Worm (Caenorhabditis elegans) whole organism, young adult: ENCODE data around the gene W06D12.6.

Source experiments
- B0261.1 ChIP-seq: sonication (generic microtip); optimal IDR thresholded peaks from 2 replicates; lab custom pipeline; 2016; ENCODE audit warnings: mild to moderate bottlenecking, missing genetic modification characterization, moderate library complexity, missing compliant biosample characterization
- C17E4.6 ChIP-seq: fragments of 200-800 bp; sonication (Bioruptor generic); IDR thresholded peaks from 2 replicates; pipeline ENCODE4 v1.3.6; 2022; ENCODE audit warnings: missing genetic modification reagents, missing genetic modification characterization, missing compliant biosample characterization
- D2030.7 ChIP-seq: fragments of 200-800 bp; sonication (Bioruptor generic); IDR thresholded peaks from 2 replicates; pipeline ENCODE4 v1.3.6; 2022; ENCODE audit warnings: missing genetic modification reagents, missing genetic modification characterization, missing compliant biosample characterization
- F22D6.2 ChIP-seq: sonication (generic microtip); optimal IDR thresholded peaks from 2 replicates; lab custom pipeline; 2016; ENCODE audit warnings: mild to moderate bottlenecking, missing genetic modification characterization, missing compliant biosample characterization
- F23B12.7 ChIP-seq: sonication (generic microtip); optimal IDR thresholded peaks from 2 replicates; lab custom pipeline; 2017; ENCODE audit warnings: missing genetic modification characterization, mild to moderate bottlenecking, missing compliant biosample characterization, antibody characterized with exemption, moderate library complexity; ENCODE audit not compliant: insufficient read depth
- F55B11.4 ChIP-seq: sonication (generic microtip); optimal IDR thresholded peaks from 2 replicates; lab custom pipeline; 2016; ENCODE audit warnings: missing compliant biosample characterization, missing genetic modification characterization, borderline replicate concordance; ENCODE audit not compliant: insufficient read depth
- Y53F4B.3 ChIP-seq: fragments of 200-800 bp; sonication (Bioruptor generic); IDR thresholded peaks from 2 replicates; pipeline ENCODE4 v1.3.6; 2022; ENCODE audit warnings: missing genetic modification reagents, missing genetic modification characterization, missing compliant biosample characterization
- Y53G8AR.9 ChIP-seq: fragments of 200-800 bp; sonication (Bioruptor generic); conservative IDR thresholded peaks from 2 replicates; pipeline ENCODE4 v1.3.6; 2022; ENCODE audit warnings: missing genetic modification reagents, missing genetic modification characterization, missing compliant biosample characterization
- Y67H2A.10 ChIP-seq: fragments of 200-800 bp; sonication (Bioruptor generic); conservative IDR thresholded peaks from 2 replicates; pipeline ENCODE4 v1.3.6; 2022; ENCODE audit warnings: missing genetic modification reagents, missing genetic modification characterization, missing compliant biosample characterization
- Y79H2A.3 ChIP-seq: fragments of 200-800 bp; sonication (Bioruptor generic); conservative IDR thresholded peaks from 2 replicates; pipeline ENCODE4 v1.3.6; 2022; ENCODE audit warnings: missing genetic modification reagents, missing genetic modification characterization, missing compliant biosample characterization
- cebp-1 ChIP-seq, 2 experiments: fragments of 200-800 bp in 1 of 2; sonication (Bioruptor generic) in 1 of 2; sonication (generic microtip) in 1 of 2; IDR thresholded peaks in 1 of 2; optimal IDR thresholded peaks in 1 of 2; 2 replicates each; pipeline versions ENCODE4 v1.3.6 to Lab custom; 2017 to 2022; ENCODE audit warnings: missing compliant biosample characterization in 2 of 2, missing genetic modification characterization in 2 of 2, mild to moderate bottlenecking in 1 of 2, missing genetic modification reagents in 1 of 2, moderate library complexity in 1 of 2
- cebp-2 ChIP-seq: fragments of 200-800 bp; sonication (Bioruptor generic); IDR thresholded peaks from 2 replicates; pipeline ENCODE4 v1.3.6; 2022; ENCODE audit warnings: missing genetic modification characterization, missing compliant biosample characterization
- ceh-58 ChIP-seq: fragments of 200-800 bp; sonication (Bioruptor generic); IDR thresholded peaks from 2 replicates; pipeline ENCODE4 v1.3.6; 2022; ENCODE audit warnings: missing genetic modification characterization, missing compliant biosample characterization
- dox-1 ChIP-seq: fragments of 200-800 bp; sonication (Bioruptor generic); IDR thresholded peaks from 2 replicates; pipeline ENCODE4 v1.3.6; 2022; ENCODE audit warnings: missing genetic modification reagents, missing genetic modification characterization, missing compliant biosample characterization
- dpff-1 ChIP-seq: sonication (generic microtip); optimal IDR thresholded peaks from 2 replicates; lab custom pipeline; 2017; ENCODE audit warnings: mild to moderate bottlenecking, missing genetic modification characterization, missing compliant biosample characterization
- efl-1 ChIP-seq: fragments of 150-350 bp; optimal IDR thresholded peaks from 2 replicates; lab custom pipeline; 2014; ENCODE audit warnings: missing biosample characterization, missing genetic modification reagents, missing genetic modification characterization
- egrh-3 ChIP-seq: fragments of 200-800 bp; sonication (Bioruptor generic); IDR thresholded peaks from 2 replicates; pipeline ENCODE4 v1.3.6; 2022; ENCODE audit warnings: missing genetic modification reagents, missing genetic modification characterization, missing compliant biosample characterization
- ets-4 ChIP-seq: fragments of 200-800 bp; sonication (Bioruptor generic); optimal IDR thresholded peaks from 2 replicates; lab custom pipeline; 2018; ENCODE audit warnings: mild to moderate bottlenecking, missing genetic modification characterization, missing compliant biosample characterization
- gei-17 ChIP-seq: fragments of 200-800 bp; sonication (Bioruptor generic); optimal IDR thresholded peaks from 2 replicates; lab custom pipeline; 2018; ENCODE audit warnings: mild to moderate bottlenecking, missing genetic modification characterization, missing compliant biosample characterization
- hmg-20 ChIP-seq: fragments of 200-800 bp; sonication (Bioruptor generic); IDR thresholded peaks from 2 replicates; pipeline ENCODE4 v1.3.6; 2022; ENCODE audit warnings: missing genetic modification reagents, missing genetic modification characterization, missing compliant biosample characterization
- lag-1 ChIP-seq: fragments of 200-800 bp; sonication (Bioruptor generic); IDR thresholded peaks from 2 replicates; pipeline ENCODE4 v1.3.6; 2022; ENCODE audit warnings: missing genetic modification reagents, missing genetic modification characterization, missing compliant biosample characterization
- lin-54 ChIP-seq: fragments of 200-800 bp; sonication (Bioruptor generic); optimal IDR thresholded peaks from 2 replicates; lab custom pipeline; 2018; ENCODE audit warnings: mild to moderate bottlenecking, missing genetic modification characterization, missing compliant biosample characterization
- lir-1 ChIP-seq: fragments of 200-800 bp; sonication (Bioruptor generic); conservative IDR thresholded peaks from 2 replicates; pipeline ENCODE4 v1.3.6; 2022; ENCODE audit warnings: missing genetic modification reagents, missing genetic modification characterization, missing compliant biosample characterization
- madf-8 ChIP-seq: fragments of 200-800 bp; sonication (Bioruptor generic); conservative IDR thresholded peaks from 2 replicates; pipeline ENCODE4 v1.3.6; 2022; ENCODE audit warnings: missing genetic modification reagents, missing genetic modification characterization, missing compliant biosample characterization
- pbrm-1 ChIP-seq: fragments of 200-800 bp; sonication (Bioruptor generic); IDR thresholded peaks from 2 replicates; pipeline ENCODE4 v1.3.6; 2022; ENCODE audit warnings: missing genetic modification reagents, missing genetic modification characterization, missing compliant biosample characterization
- pha-4 ChIP-seq: fragments of 150-350 bp; sonication (generic microtip); optimal IDR thresholded peaks from 2 replicates; lab custom pipeline; 2014; ENCODE audit warnings: missing biosample characterization, missing genetic modification reagents, missing genetic modification characterization
- snpc-1.3 ChIP-seq: sonication (generic microtip); optimal IDR thresholded peaks from 2 replicates; lab custom pipeline; 2017; ENCODE audit warnings: missing genetic modification characterization, mild to moderate bottlenecking, missing compliant biosample characterization, antibody characterized with exemption, moderate library complexity, missing genotype, missing genetic modification reagents; ENCODE audit not compliant: insufficient read depth
- snpc-4 ChIP-seq, 5 experiments: fragments of 150-350 bp in 1 of 5; sonication (generic microtip) in 4 of 5; optimal IDR thresholded peaks; 2 replicates each; lab custom pipeline; 2014 to 2018; ENCODE audit warnings: missing genetic modification characterization in 5 of 5, missing biosample characterization in 3 of 5, antibody characterized with exemption in 2 of 5, mild to moderate bottlenecking in 2 of 5, missing compliant biosample characterization in 2 of 5, missing genotype in 2 of 5, moderate library complexity in 2 of 5, missing genetic modification reagents in 1 of 5
- unc-130 ChIP-seq: sonication (generic microtip); optimal IDR thresholded peaks from 2 replicates; lab custom pipeline; 2016; ENCODE audit warnings: missing genetic modification reagents, missing genetic modification characterization, missing compliant biosample characterization
- xnd-1 ChIP-seq: sonication (generic microtip); optimal IDR thresholded peaks from 2 replicates; lab custom pipeline; 2016; ENCODE audit warnings: missing genotype, missing genetic modification reagents, missing genetic modification characterization, missing compliant biosample characterization
- ztf-22 ChIP-seq: fragments of 200-800 bp; sonication (Bioruptor generic); optimal IDR thresholded peaks from 2 replicates; lab custom pipeline; 2018; ENCODE audit warnings: mild to moderate bottlenecking, missing genetic modification characterization, moderate library complexity, missing compliant biosample characterization
- ztf-26 ChIP-seq: sonication (generic microtip); optimal IDR thresholded peaks from 2 replicates; lab custom pipeline; 2017; ENCODE audit warnings: missing genetic modification characterization, missing compliant biosample characterization
- ztf-6 ChIP-seq: fragments of 200-800 bp; sonication (Bioruptor generic); IDR thresholded peaks from 2 replicates; pipeline ENCODE4 v1.3.6; 2022; ENCODE audit warnings: missing genetic modification reagents, missing genetic modification characterization, missing compliant biosample characterization

The W06D12.6 gene

ce11 chrV:17699659-17700058 lies 6.3 kb upstream of the W06D12.6 start, which contains the start of gene Y26G10.6:
TSS of gene Y26G10.6 (plus strand) at chrV:17699959.
- TF ChIP-seq efl-1, result no peak

ce11 chrV:17700728-17701262 lies 5.1 kb upstream of the W06D12.6 start, which contains the start of the genes Y26G10.5 and srh-32:
TSS of gene Y26G10.5 (minus strand) at chrV:17700828.
TSS of gene srh-32 (plus strand) at chrV:17701212.
- TF ChIP-seq ztf-26 (no peak), ceh-58 (GFP tag; lab: Robert Waterston, UW) (no peak), lin-54 (GFP tag; lab: Kevin White, UChicago) (no peak), pbrm-1 (GFP tag; lab: Robert Waterston, UW) (no peak), Y67H2A.10 (no peak), C17E4.6 (GFP tag; lab: Robert Waterston, UW) (no peak), lir-1 (no peak), dox-1 (GFP tag; lab: Robert Waterston, UW) (no peak), egrh-3 (no peak), cebp-1 (GFP tag; IDR thresholded peaks at IDR 0.05; lab: Robert Waterston, UW) (no peak), cebp-1 (tag; optimal IDR thresholded peaks at IDR 0.05; lab: Kevin White, UChicago) (no peak), unc-130 (GFP tag; lab: Kevin White, UChicago) (no peak), F22D6.2 (tag; lab: Kevin White, UChicago) (no peak), dpff-1 (no peak), gei-17 (GFP tag; lab: Kevin White, UChicago) (no peak), D2030.7 (GFP tag; lab: Robert Waterston, UW) (no peak), F55B11.4 (no peak)

ce11 chrV:17706217-17706806 lies 398 bp downstream of the W06D12.6 start:
- TF ChIP-seq Y53F4B.3 (GFP tag; lab: Robert Waterston, UW), result no peak
- no peak for TF ChIP-seq B0261.1
- TF ChIP-seq unc-130 (GFP tag; lab: Kevin White, UChicago), result no peak
- no peak for TF ChIP-seq ztf-22 (GFP tag; lab: Kevin White, UChicago)
- no peak for TF ChIP-seq ets-4 (GFP tag; lab: Kevin White, UChicago)
- no peak for TF ChIP-seq cebp-2
- no peak for TF ChIP-seq snpc-1.3 (tag; lab: Kevin White, UChicago)
- no peak for TF ChIP-seq lag-1 (GFP tag; lab: Robert Waterston, UW)
- TF ChIP-seq pha-4 (tag; lab: Kevin White, UChicago), result no peak
- TF ChIP-seq xnd-1 (tag; lab: Kevin White, UChicago), result no peak
- no peak for TF ChIP-seq snpc-4 (GFP tag; optimal IDR thresholded peaks at IDR 0.05; lab: Kevin White, UChicago)
- TF ChIP-seq snpc-4 (tag; optimal IDR thresholded peaks at IDR 0.05; lab: Kevin White, UChicago), result no peak
- TF ChIP-seq F23B12.7 (tag; lab: Kevin White, UChicago), result no peak
- no peak for TF ChIP-seq ztf-6 (GFP tag; lab: Robert Waterston, UW)
- TF ChIP-seq madf-8, result no peak
- TF ChIP-seq Y53G8AR.9 (GFP tag; lab: Robert Waterston, UW), result no peak
- TF ChIP-seq Y79H2A.3, result no peak
- no peak for TF ChIP-seq ceh-58 (GFP tag; lab: Robert Waterston, UW)
- TF ChIP-seq hmg-20, result no peak
- TF ChIP-seq, all 124 proteins: peak for 0
